Fruit fly (Drosophila melanogaster): ENCODE measurements around the gene mRpL2.

The mRpL2 gene

DNA sequence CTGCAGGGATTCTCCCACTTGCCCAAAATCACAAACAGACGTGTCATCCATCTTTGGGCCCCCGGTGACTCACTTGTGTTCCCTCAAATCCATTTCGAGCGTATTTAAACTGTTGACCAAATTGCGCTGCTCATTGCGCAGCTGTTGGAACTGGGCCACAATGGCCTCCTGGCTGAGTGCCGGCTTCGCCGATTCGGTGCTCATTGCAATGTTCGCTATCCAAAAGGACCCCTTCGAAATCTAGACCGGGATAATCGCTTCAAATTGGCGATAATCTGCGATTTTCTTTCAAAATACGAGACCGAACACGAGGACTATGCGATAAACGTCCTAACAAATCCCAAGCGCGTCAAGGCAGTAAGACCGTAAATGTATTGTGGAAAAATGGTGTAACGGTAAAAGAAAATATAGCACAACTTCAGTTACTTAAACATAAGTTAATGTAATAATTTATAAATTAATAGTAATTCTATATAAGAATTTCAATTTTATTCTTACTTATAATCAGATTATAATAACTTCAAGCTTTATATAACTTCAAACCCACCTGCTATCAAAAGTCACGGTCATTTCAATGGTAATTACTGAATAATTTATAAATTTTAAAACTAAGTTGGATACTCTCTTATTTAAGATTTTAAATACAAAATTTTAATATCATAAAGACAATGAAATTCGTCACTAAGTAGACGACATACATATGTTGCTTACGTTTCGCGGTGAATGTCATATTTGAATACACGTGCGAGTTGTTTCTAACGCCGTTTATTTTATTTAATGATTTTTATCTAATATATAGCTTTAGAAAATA is 46.4 kb upstream of the mRpL2 start, which contains the start of the genes Pfdn2 and Noc1 (continued):
- TF ChIP-seq CG31365 (tag; optimal IDR thresholded peaks at IDR 0.05) (no peak), CG10267 (tag; optimal IDR thresholded peaks at IDR 0.05) (peak; percentile 60), CG1602 (GFP tag; optimal IDR thresholded peaks at IDR 0.05) (peak; percentile 55), cas (GFP tag; IDR thresholded peaks at IDR 0.05) (0 out of 2 replicates have a peak, but pooled peaks have one; percentile 7), croc (GFP tag; conservative IDR thresholded peaks at IDR 0.05) (no peak; the same call in 2 of the 3 replicates), Trl (optimal IDR thresholded peaks at IDR 0.05) (no peak), Trl (GFP tag; optimal IDR thresholded peaks at IDR 0.05) (peak; percentile 32), CG3995 (GFP tag; optimal IDR thresholded peaks at IDR 0.05) (peak; percentile 60), B-H2 (GFP tag; optimal IDR thresholded peaks at IDR 0.05) (peak; percentile 29), sna (GFP tag; IDR thresholded peaks at IDR 0.05; ENCODE audit: partially characterized antibody) (no peak), org-1 (GFP tag; optimal IDR thresholded peaks at IDR 0.05) (no peak), jigr1 (GFP tag; IDR thresholded peaks at IDR 0.05) (0 out of 3 replicates have a peak, but pooled peaks have one; percentile 27), CG10462 (GFP tag; optimal IDR thresholded peaks at IDR 0.05) (peak; percentile 31), CG10431 (GFP tag; optimal IDR thresholded peaks at IDR 0.05) (no peak), ftz-f1 (GFP tag; optimal IDR thresholded peaks at IDR 0.05) (no peak), mld (GFP tag; IDR thresholded peaks at IDR 0.05; ENCODE audit: partially characterized antibody) (no peak), amos (GFP tag; IDR thresholded peaks at IDR 0.05; ENCODE audit: partially characterized antibody) (no peak), her (GFP tag; optimal IDR thresholded peaks at IDR 0.05) (no peak), caup (GFP tag; optimal IDR thresholded peaks at IDR 0.05; ENCODE audit: severe bottlenecking) (no peak), ERR (GFP tag; optimal IDR thresholded peaks at IDR 0.05) (no peak), CoRest (tag; optimal IDR thresholded peaks at IDR 0.05) (peak; percentile 80), CG43689 (GFP tag; IDR thresholded peaks at IDR 0.05) (no peak), fd96Cb (tag; optimal IDR thresholded peaks at IDR 0.05) (peak; percentile 41), CG14667 (GFP tag; IDR thresholded peaks at IDR 0.05) (peak; percentile 12; the same call in 1 of the 2 replicates), vvl (GFP tag; IDR thresholded peaks at IDR 0.05) (peak; percentile 26; the same call in 1 of the 2 replicates), Opbp (GFP tag; IDR thresholded peaks at IDR 0.05; ENCODE audit: partially characterized antibody) (no peak), stc (GFP tag; IDR thresholded peaks at IDR 0.05) (0 out of 2 replicates have a peak, but pooled peaks have one; percentile 25), az2 (GFP tag; optimal IDR thresholded peaks at IDR 0.05) (peak; percentile 61), Neu2 (GFP tag; optimal IDR thresholded peaks at IDR 0.05; ENCODE audit: borderline replicate concordance) (no peak), p53 (GFP tag; optimal IDR thresholded peaks at IDR 0.05) (no peak), aop (GFP tag; IDR thresholded peaks at IDR 0.05) (no peak), CG10543 (GFP tag; optimal IDR thresholded peaks at IDR 0.05) (no peak), bsh (GFP tag; optimal IDR thresholded peaks at IDR 0.05) (peak in 1 of 2 experiments; percentile 62), CG14710 (tag; optimal IDR thresholded peaks at IDR 0.05) (peak; percentile 73), NfI (GFP tag; optimal IDR thresholded peaks at IDR 0.05) (peak; percentile 41), CG4424 (GFP tag; optimal IDR thresholded peaks at IDR 0.05) (peak; percentile 40), Deaf1 (tag; optimal IDR thresholded peaks at IDR 0.05) (no peak), CG31224 (GFP tag; IDR thresholded peaks at IDR 0.05) (peak; percentile 32; the same call in 1 of the 2 replicates), Atf6 (GFP tag; IDR thresholded peaks at IDR 0.05) (no peak), CG4820 (GFP tag; optimal IDR thresholded peaks at IDR 0.05) (peak; percentile 34), CG10654 (GFP tag; optimal IDR thresholded peaks at IDR 0.05) (peak; percentile 33), tio (GFP tag; optimal IDR thresholded peaks at IDR 0.05) (no peak), Mad (GFP tag; optimal IDR thresholded peaks at IDR 0.05) (no peak), kni (GFP tag; optimal IDR thresholded peaks at IDR 0.05) (no peak), Sin3A (optimal IDR thresholded peaks at IDR 0.05) (peak; percentile 5), hth (optimal IDR thresholded peaks at IDR 0.05) (no peak), CG17328 (GFP tag; IDR thresholded peaks at IDR 0.05) (peak; percentile 52), btn (GFP tag; optimal IDR thresholded peaks at IDR 0.05) (no peak), CG11398 (GFP tag; optimal IDR thresholded peaks at IDR 0.05) (no peak), bbx (GFP tag; IDR thresholded peaks at IDR 0.05; ENCODE audit: partially characterized antibody) (no peak)

All from whole organism, embryonic.